Worm (Caenorhabditis elegans) whole organism, L4 larva: ENCODE data around the gene ehs-1.

Experiments
- F10B5.3 ChIP-seq: sonication (generic microtip); optimal IDR thresholded peaks from 2 replicates; lab custom pipeline; 2016; ENCODE audit warnings: mild to moderate bottlenecking, missing genetic modification characterization, missing compliant biosample characterization
- F26F4.8 ChIP-seq: fragments of 200-800 bp; sonication (Bioruptor generic); conservative IDR thresholded peaks from 2 replicates; pipeline ENCODE4 v1.3.6; 2022; ENCODE audit warnings: missing genetic modification characterization, missing compliant biosample characterization
- F44E2.7 ChIP-seq: fragments of 200-800 bp; sonication (Bioruptor generic); IDR thresholded peaks from 2 replicates; pipeline ENCODE4 v2.1.2; 2022; ENCODE audit warnings: missing genetic modification characterization, missing compliant biosample characterization
- T20F7.1 ChIP-seq: fragments of 200-800 bp; sonication (Bioruptor generic); optimal IDR thresholded peaks from 2 replicates; lab custom pipeline; 2018; ENCODE audit warnings: mild to moderate bottlenecking, missing genetic modification characterization, missing compliant biosample characterization
- T26A8.4 ChIP-seq: fragments of 200-800 bp; sonication (Bioruptor generic); IDR thresholded peaks from 2 replicates; pipeline ENCODE4 v1.3.6; 2022; ENCODE audit warnings: missing genetic modification characterization, missing compliant biosample characterization
- Y105C5A.15 ChIP-seq: fragments of 200-800 bp; sonication (Bioruptor generic); IDR thresholded peaks from 2 replicates; pipeline ENCODE4 v1.3.6; 2022; ENCODE audit warnings: missing genetic modification characterization, missing compliant biosample characterization
- Y48G9A.11 ChIP-seq: fragments of 200-800 bp; sonication (Bioruptor generic); IDR thresholded peaks from 2 replicates; pipeline ENCODE4 v1.3.6; 2022; ENCODE audit warnings: missing genetic modification reagents, missing genetic modification characterization, missing compliant biosample characterization
- ZK337.2 ChIP-seq: fragments of 200-800 bp; sonication (Bioruptor generic); IDR thresholded peaks from 2 replicates; pipeline ENCODE4 v1.3.6; 2022; ENCODE audit warnings: missing genetic modification reagents, missing genetic modification characterization, missing compliant biosample characterization
- aha-1 ChIP-seq: fragments of 150-350 bp; peaks from one replicate; lab custom pipeline; 2014; ENCODE audit warnings: missing biosample characterization, missing genetic modification characterization
- attf-4 ChIP-seq: sonication (generic microtip); optimal IDR thresholded peaks from 3 replicates; lab custom pipeline; 2017; ENCODE audit warnings: missing biosample characterization, missing genetic modification characterization
- ceh-62 ChIP-seq: sonication (generic microtip); optimal IDR thresholded peaks from 2 replicates; lab custom pipeline; 2017; ENCODE audit warnings: missing biosample characterization, missing genetic modification characterization
- ctbp-1 ChIP-seq: fragments of 200-800 bp; sonication (Bioruptor generic); IDR thresholded peaks from 2 replicates; pipeline ENCODE4 v1.3.6; 2022; ENCODE audit warnings: missing genetic modification reagents, missing genetic modification characterization, missing compliant biosample characterization
- daf-16 ChIP-seq, 3 experiments: sonication (generic microtip); optimal IDR thresholded peaks; 2 replicates each; lab custom pipeline; 2016 to 2017; ENCODE audit warnings: missing genetic modification characterization in 3 of 3, missing genetic modification reagents in 3 of 3, mild to moderate bottlenecking in 2 of 3, missing compliant biosample characterization in 2 of 3, missing biosample characterization in 1 of 3, moderate library complexity in 1 of 3
- dmd-6 ChIP-seq: fragments of 200-800 bp; sonication (Bioruptor generic); IDR thresholded peaks from 2 replicates; pipeline ENCODE4 v1.3.6; 2022; ENCODE audit warnings: missing genetic modification reagents, missing genetic modification characterization, missing compliant biosample characterization
- dmd-8 ChIP-seq: fragments of 200-800 bp; sonication (Bioruptor generic); IDR thresholded peaks from 2 replicates; pipeline ENCODE4 v1.3.6; 2022; ENCODE audit warnings: missing genetic modification characterization, missing compliant biosample characterization
- dmd-9 ChIP-seq: fragments of 200-800 bp; sonication (Bioruptor generic); IDR thresholded peaks from 2 replicates; pipeline ENCODE4 v1.3.6; 2022; ENCODE audit warnings: missing genetic modification reagents, missing genetic modification characterization, missing compliant biosample characterization
- dpl-1 ChIP-seq: fragments of 150-350 bp; optimal IDR thresholded peaks from 2 replicates; lab custom pipeline; 2014; ENCODE audit warnings: missing biosample characterization, missing genetic modification reagents, missing genetic modification characterization
- dve-1 ChIP-seq: sonication (generic microtip); optimal IDR thresholded peaks from 2 replicates; lab custom pipeline; 2017; ENCODE audit warnings: antibody characterized with exemption, mild to moderate bottlenecking, missing genetic modification characterization, missing compliant biosample characterization; ENCODE audit not compliant: insufficient read depth
- gei-8 ChIP-seq: fragments of 200-800 bp; sonication (Bioruptor generic); optimal IDR thresholded peaks from 2 replicates; lab custom pipeline; 2018; ENCODE audit warnings: mild to moderate bottlenecking, missing genetic modification characterization, missing compliant biosample characterization
- hlh-11 ChIP-seq: fragments of 200-800 bp; sonication (Bioruptor generic); optimal IDR thresholded peaks from 2 replicates; lab custom pipeline; 2018; ENCODE audit warnings: mild to moderate bottlenecking, missing genetic modification characterization, missing compliant biosample characterization
- lim-7 ChIP-seq: fragments of 200-800 bp; sonication (Bioruptor generic); IDR thresholded peaks from 2 replicates; pipeline ENCODE4 v1.3.6; 2022; ENCODE audit warnings: missing genetic modification characterization, missing compliant biosample characterization
- lin-15B ChIP-seq: fragments of 150-350 bp; sonication (generic microtip); optimal IDR thresholded peaks from 3 replicates; lab custom pipeline; 2014; ENCODE audit warnings: missing biosample characterization, missing genetic modification characterization
- lin-29 ChIP-seq: fragments of 200-800 bp; sonication (Bioruptor generic); IDR thresholded peaks from 2 replicates; pipeline ENCODE4 v1.3.6; 2022; ENCODE audit warnings: missing genetic modification reagents, missing genetic modification characterization, missing compliant biosample characterization
- lin-38 ChIP-seq: fragments of 200-800 bp; sonication (Bioruptor generic); IDR thresholded peaks from 2 replicates; pipeline ENCODE4 v1.3.6; 2022; ENCODE audit warnings: missing genetic modification reagents, missing genetic modification characterization, missing compliant biosample characterization
- lsy-2 ChIP-seq, 2 experiments: fragments of 150-350 bp in 1 of 2; sonication (generic microtip) in 1 of 2; optimal IDR thresholded peaks; 2 replicates each; lab custom pipeline; 2014 to 2017; ENCODE audit warnings: missing biosample characterization in 2 of 2, missing genetic modification characterization in 2 of 2
- madf-5 ChIP-seq, 2 experiments: fragments of 200-800 bp; sonication (Bioruptor generic); IDR thresholded peaks; 2 replicates each; pipeline ENCODE4 v1.3.6; 2022; ENCODE audit warnings: missing compliant biosample characterization in 2 of 2, missing genetic modification characterization in 2 of 2
- mdl-1 ChIP-seq, 2 experiments: fragments of 150-350 bp in 1 of 2; sonication (generic microtip) in 1 of 2; optimal IDR thresholded peaks; 2 replicates each; lab custom pipeline; 2014 to 2017; ENCODE audit warnings: missing biosample characterization in 2 of 2, missing genetic modification characterization in 2 of 2
- mxl-3 ChIP-seq: fragments of 200-800 bp; sonication (Bioruptor generic); optimal IDR thresholded peaks from 2 replicates; lab custom pipeline; 2018; ENCODE audit warnings: mild to moderate bottlenecking, missing genetic modification characterization, missing compliant biosample characterization
- nhr-11 ChIP-seq: fragments of 150-350 bp; optimal IDR thresholded peaks from 2 replicates; lab custom pipeline; 2014; ENCODE audit warnings: missing biosample characterization, missing genetic modification characterization
- nhr-237 ChIP-seq: sonication (generic microtip); optimal IDR thresholded peaks from 2 replicates; lab custom pipeline; 2017; ENCODE audit warnings: missing biosample characterization, missing genetic modification characterization
- nhr-28 ChIP-seq: fragments of 150-350 bp; optimal IDR thresholded peaks from 2 replicates; lab custom pipeline; 2014; ENCODE audit warnings: missing biosample characterization, missing genetic modification characterization
- nhr-41 ChIP-seq: fragments of 200-800 bp; sonication (Bioruptor generic); IDR thresholded peaks from 2 replicates; pipeline ENCODE4 v1.3.6; 2022; ENCODE audit warnings: missing genetic modification reagents, missing genetic modification characterization, missing compliant biosample characterization
- nhr-48 ChIP-seq: sonication (generic microtip); optimal IDR thresholded peaks from 2 replicates; lab custom pipeline; 2016; ENCODE audit warnings: mild to moderate bottlenecking, missing genetic modification characterization, missing compliant biosample characterization
- pha-4 ChIP-seq, 2 experiments: fragments of 150-350 bp in 1 of 2; fragments of 200-800 bp in 1 of 2; sonication (Bioruptor generic) in 1 of 2; IDR thresholded peaks in 1 of 2; optimal IDR thresholded peaks in 1 of 2; 2 replicates each; pipeline versions ENCODE4 v1.3.6 to Lab custom; 2014 to 2022; ENCODE audit warnings: missing genetic modification characterization in 2 of 2, missing genetic modification reagents in 2 of 2, missing biosample characterization in 1 of 2, missing compliant biosample characterization in 1 of 2
- php-3 ChIP-seq: fragments of 200-800 bp; sonication (Bioruptor generic); IDR thresholded peaks from 2 replicates; pipeline ENCODE4 v1.3.6; 2022; ENCODE audit warnings: missing genetic modification reagents, missing genetic modification characterization, missing compliant biosample characterization
- rbr-2 ChIP-seq: sonication (generic microtip); optimal IDR thresholded peaks from 2 replicates; lab custom pipeline; 2016; ENCODE audit warnings: missing genotype, missing genetic modification characterization, missing compliant biosample characterization
- skn-1 ChIP-seq: fragments of 150-350 bp; optimal IDR thresholded peaks from 2 replicates; lab custom pipeline; 2014; ENCODE audit warnings: missing biosample characterization, missing genetic modification characterization
- snpc-1.2 ChIP-seq: fragments of 200-800 bp; sonication (Bioruptor generic); IDR thresholded peaks from 2 replicates; pipeline ENCODE4 v1.3.6; 2022; ENCODE audit warnings: missing genetic modification reagents, missing genetic modification characterization, missing compliant biosample characterization
- spr-1 ChIP-seq: sonication (generic microtip); optimal IDR thresholded peaks from 2 replicates; lab custom pipeline; 2016; ENCODE audit warnings: mild to moderate bottlenecking, missing genetic modification characterization, missing compliant biosample characterization
- spr-3 ChIP-seq: fragments of 200-800 bp; sonication (Bioruptor generic); optimal IDR thresholded peaks from 2 replicates; lab custom pipeline; 2018; ENCODE audit warnings: mild to moderate bottlenecking, missing genetic modification characterization, missing compliant biosample characterization
- unc-130 ChIP-seq: sonication (generic microtip); optimal IDR thresholded peaks from 2 replicates; lab custom pipeline; 2016; ENCODE audit warnings: missing genetic modification reagents, missing genetic modification characterization, missing compliant biosample characterization
- unc-62 ChIP-seq, 3 experiments: fragments of 150-350 bp in 1 of 3; sonication (generic microtip); optimal IDR thresholded peaks in 2 of 3; peaks in 1 of 3; 1 replicate in 1 of 3; 2 replicates in 2 of 3; lab custom pipeline; 2014 to 2017; ENCODE audit warnings: missing biosample characterization in 3 of 3, missing genetic modification characterization in 3 of 3, missing genetic modification reagents in 3 of 3, missing genotype in 1 of 3
- vab-7 ChIP-seq: fragments of 200-800 bp; sonication (Bioruptor generic); IDR thresholded peaks from 2 replicates; pipeline ENCODE4 v1.3.6; 2022; ENCODE audit warnings: missing genetic modification reagents, missing genetic modification characterization, missing compliant biosample characterization
- zip-11 ChIP-seq: fragments of 200-800 bp; sonication (Bioruptor generic); IDR thresholded peaks from 2 replicates; pipeline ENCODE4 v1.3.6; 2022; ENCODE audit warnings: missing genetic modification characterization, missing compliant biosample characterization
- ztf-7 ChIP-seq: fragments of 150-350 bp; optimal IDR thresholded peaks from 2 replicates; lab custom pipeline; 2014; ENCODE audit warnings: missing biosample characterization, missing genetic modification characterization

The ehs-1 gene

ce11 chrII:5820282-5820762 lies at the start of gene ehs-1:
TSS of gene ehs-1 (plus strand) at chrII:5820712.
- peak in 1 of 2 experiments; percentile 19 for TF ChIP-seq lsy-2 (tag; optimal IDR thresholded peaks at IDR 0.05; lab: Kevin White, UChicago)
- 0 out of 2 replicates have a peak, but pooled peaks have one; percentile 10 for TF ChIP-seq ctbp-1 (GFP tag; lab: Robert Waterston, UW)
- peak; percentile 2 for TF ChIP-seq dpl-1 (GFP tag; lab: Kevin White, UChicago)
- no peak for TF ChIP-seq F10B5.3

ce11 chrII:5772547-5773142 lies 47.9 kb upstream of the ehs-1 start:
- TF ChIP-seq nhr-28 (tag; lab: Kevin White, UChicago) (peak; percentile 34), hlh-11 (tag; lab: Kevin White, UChicago) (peak; percentile 11), nhr-11 (tag; lab: Kevin White, UChicago) (no peak), pha-4 (GFP tag; IDR thresholded peaks at IDR 0.05; lab: Robert Waterston, UW) (peak; percentile 66; the same call in 1 of the 2 replicates), pha-4 (tag; optimal IDR thresholded peaks at IDR 0.05; lab: Kevin White, UChicago) (no peak), daf-16 (GFP tag; optimal IDR thresholded peaks at IDR 0.05; lab: Kevin White, UChicago) (peak in 1 of 2 experiments; percentile 33), daf-16 (tag; optimal IDR thresholded peaks at IDR 0.05; lab: Kevin White, UChicago) (no peak), T20F7.1 (GFP tag; lab: Kevin White, UChicago) (no peak), attf-4 (no peak), zip-11 (GFP tag; lab: Robert Waterston, UW) (0 out of 2 replicates have a peak, but pooled peaks have one; percentile 32), ceh-62 (tag; lab: Kevin White, UChicago) (no peak), madf-5 (GFP tag; IDR thresholded peaks at IDR 0.05; lab: Robert Waterston, UW) (0 out of 4 replicates have a peak, but pooled peaks of 1 of the 2 experiments have one; percentile 15), ztf-7 (tag; lab: Kevin White, UChicago) (peak; percentile 34), F44E2.7 (GFP tag; lab: Robert Waterston, UW) (0 out of 2 replicates have a peak, but pooled peaks have one; percentile 75), rbr-2 (tag; lab: Kevin White, UChicago) (peak; percentile 49), snpc-1.2 (GFP tag; lab: Robert Waterston, UW) (peak; percentile 65; the same call in 1 of the 2 replicates), vab-7 (GFP tag; lab: Robert Waterston, UW) (peak; percentile 73), aha-1 (tag; lab: Kevin White, UChicago) (peak; percentile 10), Y105C5A.15 (GFP tag; lab: Robert Waterston, UW) (peak; percentile 71; the same call in 1 of the 2 replicates), lin-38 (GFP tag; lab: Robert Waterston, UW) (peak; percentile 72), dmd-8 (GFP tag; lab: Robert Waterston, UW) (peak; percentile 67; the same call in 1 of the 2 replicates), lin-15B (tag; lab: Kevin White, UChicago) (no peak), Y48G9A.11 (peak; percentile 59; the same call in 1 of the 2 replicates), ZK337.2 (GFP tag; lab: Robert Waterston, UW) (0 out of 2 replicates have a peak, but pooled peaks have one; percentile 56), skn-1 (tag; lab: Kevin White, UChicago) (no peak), lim-7 (GFP tag; lab: Robert Waterston, UW) (peak; percentile 87), dmd-9 (GFP tag; lab: Robert Waterston, UW) (peak; percentile 63), F26F4.8 (GFP tag; lab: Robert Waterston, UW) (0 out of 2 replicates have a peak, but pooled peaks have one; percentile 10), lin-29 (GFP tag; lab: Robert Waterston, UW) (0 out of 2 replicates have a peak, but pooled peaks have one; percentile 27), lsy-2 (tag; optimal IDR thresholded peaks at IDR 0.05; lab: Kevin White, UChicago) (no peak), nhr-237 (tag; lab: Kevin White, UChicago) (no peak), gei-8 (GFP tag; lab: Kevin White, UChicago) (no peak), T26A8.4 (GFP tag; lab: Robert Waterston, UW) (peak; percentile 57; the same call in 1 of the 2 replicates), unc-130 (GFP tag; lab: Kevin White, UChicago) (peak; percentile 49), mdl-1 (tag; optimal IDR thresholded peaks at IDR 0.05; lab: Kevin White, UChicago) (no peak), mxl-3 (peak; percentile 57), php-3 (peak; percentile 53), dmd-6 (GFP tag; lab: Robert Waterston, UW) (peak; percentile 58), nhr-48 (peak; percentile 24), F10B5.3 (peak; percentile 14), dve-1 (tag; lab: Kevin White, UChicago) (peak; percentile 41), spr-1 (tag; lab: Kevin White, UChicago) (peak; percentile 23), nhr-41 (peak; percentile 54; the same call in 1 of the 2 replicates), spr-3 (GFP tag; lab: Kevin White, UChicago) (peak; percentile 1), unc-62 (GFP tag; optimal IDR thresholded peaks at IDR 0.05 in 1 of 2; lab: Kevin White, UChicago) (peak in 1 of 2 experiments; percentile 93), unc-62 (tag; optimal IDR thresholded peaks at IDR 0.05; lab: Kevin White, UChicago) (no peak)
